Worm (Caenorhabditis elegans) whole organism, L4 larva: ENCODE results near the gene F55C9.3.
"Not testable (repeated sequence)": the region's sequence is repeated elsewhere in the genome, so short reads cannot be mapped to it uniquely, and the experiment has no call there.

ENCODE experiments used
- F37D6.2 ChIP-seq: sonication (generic microtip); optimal IDR thresholded peaks from 2 replicates; lab custom pipeline; 2016; ENCODE audit warnings: mild to moderate bottlenecking, missing genetic modification characterization, missing compliant biosample characterization
- T26A8.4 ChIP-seq: fragments of 200-800 bp; sonication (Bioruptor generic); IDR thresholded peaks from 2 replicates; pipeline ENCODE4 v1.3.6; 2022; ENCODE audit warnings: missing genetic modification characterization, missing compliant biosample characterization
- Y75B8A.6 ChIP-seq: fragments of 200-800 bp; sonication (Bioruptor generic); IDR thresholded peaks from 2 replicates; pipeline ENCODE4 v1.3.6; 2022; ENCODE audit warnings: missing genetic modification reagents, missing genetic modification characterization, missing compliant biosample characterization
- ZK546.5 ChIP-seq, 2 experiments: sonication (generic microtip); optimal IDR thresholded peaks; 2 replicates each; lab custom pipeline; 2017; ENCODE audit warnings: missing biosample characterization in 2 of 2, missing genetic modification characterization in 2 of 2
- ama-1 ChIP-seq: fragments of 150-350 bp; optimal IDR thresholded peaks from 2 replicates; lab custom pipeline; 2014; ENCODE audit warnings: inconsistent platforms, mixed read lengths
- ceh-62 ChIP-seq: sonication (generic microtip); optimal IDR thresholded peaks from 2 replicates; lab custom pipeline; 2017; ENCODE audit warnings: missing biosample characterization, missing genetic modification characterization
- daf-16 ChIP-seq, 3 experiments: sonication (generic microtip); optimal IDR thresholded peaks; 2 replicates each; lab custom pipeline; 2016 to 2017; ENCODE audit warnings: missing genetic modification characterization in 3 of 3, missing genetic modification reagents in 3 of 3, mild to moderate bottlenecking in 2 of 3, missing compliant biosample characterization in 2 of 3, missing biosample characterization in 1 of 3, moderate library complexity in 1 of 3
- dmd-6 ChIP-seq: fragments of 200-800 bp; sonication (Bioruptor generic); IDR thresholded peaks from 2 replicates; pipeline ENCODE4 v1.3.6; 2022; ENCODE audit warnings: missing genetic modification reagents, missing genetic modification characterization, missing compliant biosample characterization
- dmd-8 ChIP-seq: fragments of 200-800 bp; sonication (Bioruptor generic); IDR thresholded peaks from 2 replicates; pipeline ENCODE4 v1.3.6; 2022; ENCODE audit warnings: missing genetic modification characterization, missing compliant biosample characterization
- dpl-1 ChIP-seq: fragments of 150-350 bp; optimal IDR thresholded peaks from 2 replicates; lab custom pipeline; 2014; ENCODE audit warnings: missing biosample characterization, missing genetic modification reagents, missing genetic modification characterization
- duxl-1 ChIP-seq: sonication (generic microtip); optimal IDR thresholded peaks from 2 replicates; lab custom pipeline; 2016; ENCODE audit warnings: mild to moderate bottlenecking, missing genetic modification characterization, moderate library complexity, missing compliant biosample characterization; ENCODE audit not compliant: poor library complexity
- dve-1 ChIP-seq: sonication (generic microtip); optimal IDR thresholded peaks from 2 replicates; lab custom pipeline; 2017; ENCODE audit warnings: antibody characterized with exemption, mild to moderate bottlenecking, missing genetic modification characterization, missing compliant biosample characterization; ENCODE audit not compliant: insufficient read depth
- fkh-10 ChIP-seq: fragments of 150-350 bp; optimal IDR thresholded peaks from 2 replicates; lab custom pipeline; 2014; ENCODE audit warnings: missing biosample characterization, missing genetic modification reagents, missing genetic modification characterization
- gei-8 ChIP-seq: fragments of 200-800 bp; sonication (Bioruptor generic); optimal IDR thresholded peaks from 2 replicates; lab custom pipeline; 2018; ENCODE audit warnings: mild to moderate bottlenecking, missing genetic modification characterization, missing compliant biosample characterization
- jun-1 ChIP-seq: fragments of 150-350 bp; optimal IDR thresholded peaks from 2 replicates; lab custom pipeline; 2014; ENCODE audit warnings: missing biosample characterization, missing genetic modification reagents, missing genetic modification characterization
- lim-7 ChIP-seq: fragments of 200-800 bp; sonication (Bioruptor generic); IDR thresholded peaks from 2 replicates; pipeline ENCODE4 v1.3.6; 2022; ENCODE audit warnings: missing genetic modification characterization, missing compliant biosample characterization
- lin-1 ChIP-seq: fragments of 200-800 bp; sonication (Bioruptor generic); IDR thresholded peaks from 2 replicates; pipeline ENCODE4 v1.3.6; 2022; ENCODE audit warnings: missing genetic modification reagents, missing genetic modification characterization, missing compliant biosample characterization
- lin-13 ChIP-seq: fragments of 150-350 bp; optimal IDR thresholded peaks from 2 replicates; lab custom pipeline; 2014; ENCODE audit warnings: missing biosample characterization, missing genetic modification reagents, missing genetic modification characterization
- lin-39 ChIP-seq: fragments of 150-350 bp; optimal IDR thresholded peaks from 2 replicates; lab custom pipeline; 2014; ENCODE audit warnings: missing biosample characterization, missing genetic modification reagents, missing genetic modification characterization
- mep-1 ChIP-seq: fragments of 150-350 bp; sonication (generic microtip); optimal IDR thresholded peaks from 3 replicates; lab custom pipeline; 2014; ENCODE audit warnings: missing biosample characterization, missing genetic modification characterization
- mes-2 ChIP-seq: sonication (generic microtip); optimal IDR thresholded peaks from 2 replicates; lab custom pipeline; 2016; ENCODE audit warnings: missing genotype, mild to moderate bottlenecking, missing genetic modification characterization, missing compliant biosample characterization; ENCODE audit not compliant: poor library complexity, severe bottlenecking
- nhr-237 ChIP-seq: sonication (generic microtip); optimal IDR thresholded peaks from 2 replicates; lab custom pipeline; 2017; ENCODE audit warnings: missing biosample characterization, missing genetic modification characterization
- nhr-42 ChIP-seq: fragments of 200-800 bp; sonication (Bioruptor generic); IDR thresholded peaks from 2 replicates; pipeline ENCODE4 v1.3.6; 2022; ENCODE audit warnings: missing genetic modification characterization, missing compliant biosample characterization
- nhr-48 ChIP-seq: sonication (generic microtip); optimal IDR thresholded peaks from 2 replicates; lab custom pipeline; 2016; ENCODE audit warnings: mild to moderate bottlenecking, missing genetic modification characterization, missing compliant biosample characterization
- nhr-6 ChIP-seq: fragments of 150-350 bp; optimal IDR thresholded peaks from 2 replicates; lab custom pipeline; 2014; ENCODE audit warnings: missing biosample characterization, missing genetic modification characterization
- nhr-77 ChIP-seq: fragments of 150-350 bp; optimal IDR thresholded peaks from 2 replicates; lab custom pipeline; 2014; ENCODE audit warnings: missing biosample characterization, missing genetic modification characterization
- pqm-1 ChIP-seq: sonication (generic microtip); optimal IDR thresholded peaks from 2 replicates; lab custom pipeline; 2017; ENCODE audit warnings: missing biosample characterization, missing genetic modification characterization
- saeg-2 ChIP-seq: fragments of 200-800 bp; sonication (Bioruptor generic); IDR thresholded peaks from 2 replicates; pipeline ENCODE4 v1.3.6; 2022; ENCODE audit warnings: missing genetic modification reagents, missing genetic modification characterization, missing compliant biosample characterization
- skn-1 ChIP-seq: fragments of 150-350 bp; optimal IDR thresholded peaks from 2 replicates; lab custom pipeline; 2014; ENCODE audit warnings: missing biosample characterization, missing genetic modification characterization
- spr-1 ChIP-seq: sonication (generic microtip); optimal IDR thresholded peaks from 2 replicates; lab custom pipeline; 2016; ENCODE audit warnings: mild to moderate bottlenecking, missing genetic modification characterization, missing compliant biosample characterization
- unc-130 ChIP-seq: sonication (generic microtip); optimal IDR thresholded peaks from 2 replicates; lab custom pipeline; 2016; ENCODE audit warnings: missing genetic modification reagents, missing genetic modification characterization, missing compliant biosample characterization
- unc-39 ChIP-seq: sonication (generic microtip); optimal IDR thresholded peaks from 2 replicates; lab custom pipeline; 2017; ENCODE audit warnings: missing biosample characterization, missing genetic modification characterization
- unc-62 ChIP-seq, 3 experiments: fragments of 150-350 bp in 1 of 3; sonication (generic microtip); optimal IDR thresholded peaks in 2 of 3; peaks in 1 of 3; 1 replicate in 1 of 3; 2 replicates in 2 of 3; lab custom pipeline; 2014 to 2017; ENCODE audit warnings: missing biosample characterization in 3 of 3, missing genetic modification characterization in 3 of 3, missing genetic modification reagents in 3 of 3, missing genotype in 1 of 3
- vab-7 ChIP-seq: fragments of 200-800 bp; sonication (Bioruptor generic); IDR thresholded peaks from 2 replicates; pipeline ENCODE4 v1.3.6; 2022; ENCODE audit warnings: missing genetic modification reagents, missing genetic modification characterization, missing compliant biosample characterization
- zag-1 ChIP-seq: fragments of 150-350 bp; optimal IDR thresholded peaks from 2 replicates; lab custom pipeline; 2014; ENCODE audit warnings: missing biosample characterization, missing genetic modification characterization
- zfp-2 ChIP-seq: sonication (generic microtip); optimal IDR thresholded peaks from 2 replicates; lab custom pipeline; 2016; ENCODE audit warnings: mild to moderate bottlenecking, missing genetic modification characterization, missing compliant biosample characterization
- zfp-3 ChIP-seq: fragments of 200-800 bp; sonication (Bioruptor generic); conservative IDR thresholded peaks from 2 replicates; pipeline ENCODE4 v1.3.6; 2022; ENCODE audit warnings: missing genetic modification reagents, missing genetic modification characterization, missing compliant biosample characterization
- zip-11 ChIP-seq: fragments of 200-800 bp; sonication (Bioruptor generic); IDR thresholded peaks from 2 replicates; pipeline ENCODE4 v1.3.6; 2022; ENCODE audit warnings: missing genetic modification characterization, missing compliant biosample characterization
- zip-2 ChIP-seq: fragments of 150-350 bp; optimal IDR thresholded peaks from 2 replicates; lab custom pipeline; 2014; ENCODE audit warnings: missing biosample characterization, missing genetic modification characterization
- ztf-7 ChIP-seq: fragments of 150-350 bp; optimal IDR thresholded peaks from 2 replicates; lab custom pipeline; 2014; ENCODE audit warnings: missing biosample characterization, missing genetic modification characterization

F55C9.3 gene

ce11 chrV:19319460-19319995 lies 31.6 kb upstream of the F55C9.3 start, which contains the start of gene C43D7.7:
Gene C43D7.7 (minus strand): TSS chrV:19319510.
- TF ChIP-seq unc-62 (GFP tag; optimal IDR thresholded peaks at IDR 0.05 in 1 of 2; lab: Kevin White, UChicago) (no peak), unc-62 (tag; optimal IDR thresholded peaks at IDR 0.05; lab: Kevin White, UChicago) (no peak), dmd-6 (GFP tag; lab: Robert Waterston, UW) (peak; percentile 42; the same call in 1 of the 2 replicates), lim-7 (GFP tag; lab: Robert Waterston, UW) (no peak), pqm-1 (tag; lab: Kevin White, UChicago) (peak; percentile 40), lin-39 (tag; lab: Kevin White, UChicago) (no peak)
- TF ChIP-seq, all 104 proteins: peak for 2

ce11 chrV:19317058-19317457 lies 29.1 kb upstream of the F55C9.3 start, which contains the start of gene srh-208:
Gene srh-208 (plus strand): TSS chrV:19317358.
- TF ChIP-seq zip-11 (GFP tag; lab: Robert Waterston, UW); spr-1; fkh-10 (GFP tag; lab: Kevin White, UChicago): not testable (repeated sequence)

DNA sequence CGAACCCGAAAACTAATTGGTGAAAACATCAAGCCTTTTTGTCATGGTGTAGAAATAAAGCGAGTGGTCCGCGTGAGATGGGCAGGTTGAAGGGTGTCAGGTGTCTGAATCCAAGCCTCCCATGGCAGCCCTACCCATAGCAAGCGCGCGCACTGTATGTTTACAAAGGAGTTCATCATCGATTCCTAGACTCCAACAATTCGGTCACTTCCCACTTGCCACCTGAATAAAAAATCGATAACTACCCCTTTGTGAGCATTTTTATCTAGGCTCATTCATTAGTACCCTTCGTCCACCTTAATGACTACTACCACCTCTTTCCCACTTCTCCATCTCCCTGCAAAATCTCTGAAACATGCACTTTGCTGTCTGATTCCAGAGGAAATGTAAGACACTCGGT lies 25.0 kb upstream of the F55C9.3 start, which contains the start of gene fbxb-64:
fbxb-64 (plus strand) TSS at position 301 of the 400 bp plus-strand sequence.
- no peak for TF ChIP-seq lin-1 (GFP tag; lab: Robert Waterston, UW)
- TF ChIP-seq jun-1 = no peak
- TF ChIP-seq zip-2 (tag; lab: Kevin White, UChicago) = no peak
- no peak for TF ChIP-seq ZK546.5 (tag; optimal IDR thresholded peaks at IDR 0.05; lab: Kevin White, UChicago)
- TF ChIP-seq zfp-3 (GFP tag; lab: Robert Waterston, UW) = no peak
- no peak for TF ChIP-seq nhr-237 (tag; lab: Kevin White, UChicago)
- no peak for TF ChIP-seq zfp-2 (tag; lab: Kevin White, UChicago)
- no peak for TF ChIP-seq unc-130 (GFP tag; lab: Kevin White, UChicago)
- TF ChIP-seq dmd-8 (GFP tag; lab: Robert Waterston, UW) = no peak
- no peak for TF ChIP-seq zag-1
- TF ChIP-seq unc-39 (tag; lab: Kevin White, UChicago) = no peak
- no peak for TF ChIP-seq nhr-42 (GFP tag; lab: Robert Waterston, UW)
- no peak for TF ChIP-seq spr-1
- TF ChIP-seq gei-8 (GFP tag; lab: Kevin White, UChicago) = no peak
- no peak for TF ChIP-seq F37D6.2
- TF ChIP-seq ceh-62 (tag; lab: Kevin White, UChicago) = no peak
- no peak for TF ChIP-seq vab-7 (GFP tag; lab: Robert Waterston, UW)
- no peak for TF ChIP-seq ama-1 (lab: Kevin White, UChicago)
- no peak for TF ChIP-seq saeg-2 (GFP tag; lab: Robert Waterston, UW)
- no peak for TF ChIP-seq T26A8.4 (GFP tag; lab: Robert Waterston, UW)

DNA sequence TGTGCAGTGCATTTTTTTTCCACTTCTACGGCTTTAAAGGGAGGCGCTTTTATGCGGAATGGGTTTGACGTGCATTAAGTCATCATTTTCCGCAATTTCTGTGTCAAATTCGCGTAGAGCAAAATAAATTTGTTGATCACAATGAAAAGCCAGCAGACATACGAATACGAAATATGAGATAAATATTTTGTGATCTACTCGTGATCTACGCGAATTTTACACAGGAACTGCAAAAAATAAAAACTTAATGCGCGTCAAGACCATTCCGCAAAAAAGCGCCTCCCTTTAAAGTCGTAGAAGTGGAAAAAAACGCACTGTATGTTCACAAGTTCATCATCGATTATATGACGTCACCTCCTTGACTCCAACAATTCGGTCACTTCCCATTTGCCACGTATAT lies 23.4 kb upstream of the F55C9.3 start, which contains the start of gene C43D7.8:
C43D7.8 (minus strand) TSS at position 101 of the 400 bp plus-strand sequence.
- no peak for TF ChIP-seq nhr-77
- TF ChIP-seq mes-2 (tag; lab: Kevin White, UChicago) = no peak
- no peak for TF ChIP-seq mep-1 (tag; lab: Kevin White, UChicago)
- no peak for TF ChIP-seq nhr-48 (tag; lab: Kevin White, UChicago)
- no peak for TF ChIP-seq daf-16 (GFP tag; optimal IDR thresholded peaks at IDR 0.05; lab: Kevin White, UChicago)
- TF ChIP-seq daf-16 (tag; optimal IDR thresholded peaks at IDR 0.05; lab: Kevin White, UChicago) = no peak
- no peak for TF ChIP-seq dpl-1
- no peak for TF ChIP-seq zip-2 (tag; lab: Kevin White, UChicago)
- no peak for TF ChIP-seq T26A8.4 (GFP tag; lab: Robert Waterston, UW)
- TF ChIP-seq nhr-6 (tag; lab: Kevin White, UChicago) = no peak
- no peak for TF ChIP-seq lin-13
- no peak for TF ChIP-seq ztf-7 (tag; lab: Kevin White, UChicago)
- no peak for TF ChIP-seq F37D6.2
- TF ChIP-seq jun-1 = no peak
- no peak for TF ChIP-seq skn-1 (tag; lab: Kevin White, UChicago)
- no peak for TF ChIP-seq Y75B8A.6 (GFP tag; lab: Robert Waterston, UW)
- TF ChIP-seq ama-1 (lab: Kevin White, UChicago) = no peak
- TF ChIP-seq duxl-1 = no peak
- TF ChIP-seq dve-1 (tag; lab: Kevin White, UChicago) = no peak
